Worm (Caenorhabditis elegans) whole organism, L2 larva: ENCODE results near the gene F13D11.4.

Experiments used
- R02D3.7 ChIP-seq: fragments of 150-350 bp; optimal IDR thresholded peaks from 2 replicates; lab custom pipeline; 2014; ENCODE audit warnings: missing biosample characterization, missing genetic modification characterization
- Y55F3AM.14 ChIP-seq: fragments of 200-800 bp; sonication (Bioruptor generic); optimal IDR thresholded peaks from 2 replicates; lab custom pipeline; 2018; ENCODE audit warnings: mild to moderate bottlenecking, missing genetic modification characterization, missing compliant biosample characterization
- aly-2 ChIP-seq: fragments of 150-350 bp; optimal IDR thresholded peaks from 2 replicates; lab custom pipeline; 2014; ENCODE audit warnings: missing biosample characterization, missing genetic modification characterization
- blmp-1 ChIP-seq: sonication (generic microtip); optimal IDR thresholded peaks from 2 replicates; lab custom pipeline; 2017; ENCODE audit warnings: missing genetic modification characterization, mild to moderate bottlenecking, missing compliant biosample characterization, antibody characterized with exemption, moderate library complexity; ENCODE audit not compliant: insufficient read depth
- ceh-82 ChIP-seq: fragments of 150-350 bp; optimal IDR thresholded peaks from 2 replicates; lab custom pipeline; 2014; ENCODE audit warnings: missing biosample characterization, missing genetic modification characterization
- crh-2 ChIP-seq: sonication (generic microtip); optimal IDR thresholded peaks from 2 replicates; lab custom pipeline; 2017; ENCODE audit warnings: missing biosample characterization, missing genetic modification characterization
- dmd-4 ChIP-seq: sonication (generic microtip); optimal IDR thresholded peaks from 2 replicates; lab custom pipeline; 2017; ENCODE audit warnings: missing biosample characterization, missing genetic modification characterization
- elt-1 ChIP-seq: fragments of 150-350 bp; optimal IDR thresholded peaks from 2 replicates; lab custom pipeline; 2014; ENCODE audit warnings: missing biosample characterization, missing genetic modification characterization
- fos-1 ChIP-seq: fragments of 150-350 bp; optimal IDR thresholded peaks from 2 replicates; lab custom pipeline; 2014; ENCODE audit warnings: missing biosample characterization, missing genetic modification characterization
- gmeb-1 ChIP-seq: fragments of 150-350 bp; optimal IDR thresholded peaks from 2 replicates; lab custom pipeline; 2014; ENCODE audit warnings: missing biosample characterization, missing genetic modification characterization
- lin-39 ChIP-seq: fragments of 150-350 bp; optimal IDR thresholded peaks from 2 replicates; lab custom pipeline; 2014; ENCODE audit warnings: missing biosample characterization, missing genetic modification reagents, missing genetic modification characterization
- mab-5 ChIP-seq: fragments of 150-350 bp; optimal IDR thresholded peaks from 2 replicates; lab custom pipeline; 2014; ENCODE audit warnings: missing biosample characterization, missing genetic modification characterization
- nhr-11 ChIP-seq: fragments of 150-350 bp; optimal IDR thresholded peaks from 2 replicates; lab custom pipeline; 2014; ENCODE audit warnings: missing biosample characterization, missing genetic modification characterization
- nhr-12 ChIP-seq: fragments of 150-350 bp; optimal IDR thresholded peaks from 2 replicates; lab custom pipeline; 2014; ENCODE audit warnings: missing biosample characterization, missing genetic modification characterization
- nhr-129 ChIP-seq: fragments of 150-350 bp; optimal IDR thresholded peaks from 2 replicates; lab custom pipeline; 2014; ENCODE audit warnings: missing biosample characterization, missing genetic modification characterization
- nhr-21 ChIP-seq: fragments of 150-350 bp; optimal IDR thresholded peaks from 2 replicates; lab custom pipeline; 2014; ENCODE audit warnings: missing biosample characterization, missing genetic modification characterization
- nhr-23 ChIP-seq: fragments of 150-350 bp; optimal IDR thresholded peaks from 2 replicates; lab custom pipeline; 2014; ENCODE audit warnings: missing biosample characterization, missing genetic modification reagents, missing genetic modification characterization
- nhr-25 ChIP-seq: fragments of 150-350 bp; sonication (generic microtip); optimal IDR thresholded peaks from 3 replicates; lab custom pipeline; 2014; ENCODE audit warnings: missing biosample characterization, missing genetic modification characterization
- peb-1 ChIP-seq: fragments of 150-350 bp; optimal IDR thresholded peaks from 2 replicates; lab custom pipeline; 2014; ENCODE audit warnings: missing biosample characterization, missing genetic modification characterization
- sem-4 ChIP-seq: fragments of 150-350 bp; optimal IDR thresholded peaks from 2 replicates; lab custom pipeline; 2014; ENCODE audit warnings: missing biosample characterization, missing genetic modification reagents, missing genetic modification characterization
- skn-1 ChIP-seq: sonication (generic microtip); optimal IDR thresholded peaks from 2 replicates; lab custom pipeline; 2017; ENCODE audit warnings: missing biosample characterization, missing genetic modification characterization
- sma-3 ChIP-seq: sonication (generic microtip); optimal IDR thresholded peaks from 2 replicates; lab custom pipeline; 2016; ENCODE audit warnings: missing genetic modification reagents, missing genetic modification characterization, missing compliant biosample characterization
- sma-9 ChIP-seq, 2 experiments: fragments of 150-350 bp in 1 of 2; sonication (generic microtip) in 1 of 2; optimal IDR thresholded peaks; 2 replicates each; lab custom pipeline; 2014 to 2016; ENCODE audit warnings: missing genetic modification characterization in 2 of 2, mild to moderate bottlenecking in 1 of 2, missing biosample characterization in 1 of 2, missing compliant biosample characterization in 1 of 2, missing genetic modification reagents in 1 of 2, moderate library complexity in 1 of 2
- unc-55 ChIP-seq: fragments of 150-350 bp; sonication (generic microtip); optimal IDR thresholded peaks from 3 replicates; lab custom pipeline; 2014; ENCODE audit warnings: missing biosample characterization, missing genetic modification reagents, missing genetic modification characterization
- ztf-1 ChIP-seq: fragments of 200-800 bp; sonication (Bioruptor generic); conservative IDR thresholded peaks from 2 replicates; pipeline ENCODE4 v1.3.6; 2022; ENCODE audit warnings: missing genetic modification characterization, missing compliant biosample characterization
- ztf-4 ChIP-seq: fragments of 150-350 bp; optimal IDR thresholded peaks from 2 replicates; lab custom pipeline; 2014; ENCODE audit warnings: missing biosample characterization, missing genetic modification characterization

The F13D11.4 gene

ce11 chrX:5834581-5835481, at the start of gene F13D11.4:
Gene F13D11.4, minus strand, starts transcription at chrX:5834805.
- TF ChIP-seq nhr-25 (tag; lab: Kevin White, UChicago), result peak; percentile 27
- TF ChIP-seq mab-5 (tag; lab: Kevin White, UChicago), result no peak
- TF ChIP-seq nhr-21 (tag; lab: Kevin White, UChicago), result peak; percentile 58
- peak; percentile 25 for TF ChIP-seq blmp-1 (tag; lab: Kevin White, UChicago)
- TF ChIP-seq sma-3 (GFP tag; lab: Kevin White, UChicago), result peak; percentile 51
- TF ChIP-seq sma-9 (GFP tag; optimal IDR thresholded peaks at IDR 0.05; lab: Kevin White, UChicago), result peak; percentile 38
- TF ChIP-seq sma-9 (tag; optimal IDR thresholded peaks at IDR 0.05; lab: Kevin White, UChicago), result no peak

- no peak for TF ChIP-seq R02D3.7
- TF ChIP-seq peb-1, result no peak
- TF ChIP-seq ceh-82 (tag; lab: Kevin White, UChicago), result no peak
- no peak for TF ChIP-seq nhr-23 (tag; lab: Kevin White, UChicago)
- no peak for TF ChIP-seq nhr-12
- TF ChIP-seq ztf-4 (tag; lab: Kevin White, UChicago), result no peak
- no peak for TF ChIP-seq nhr-25 (tag; lab: Kevin White, UChicago)
Measured at ce11 chrX:5877039-5877438, 42.4 kb upstream of the F13D11.4 start.

ce11 chrX:5875567-5875966, 41.0 kb upstream of the F13D11.4 start, which contains the start of gene F49E10.4:
Gene F49E10.4, plus strand, starts transcription at chrX:5875867.
- TF ChIP-seq unc-55 (GFP tag; lab: Kevin White, UChicago) (peak; percentile 60), sem-4 (tag; lab: Kevin White, UChicago) (no peak), skn-1 (tag; lab: Kevin White, UChicago) (no peak), nhr-11 (tag; lab: Kevin White, UChicago) (no peak), dmd-4 (tag; lab: Kevin White, UChicago) (no peak), nhr-129 (tag; lab: Kevin White, UChicago) (no peak)
- TF ChIP-seq, all 48 proteins: peak for 1

ce11 chrX:5872153-5872552, 37.5 kb upstream of the F13D11.4 start:
- TF ChIP-seq lin-39 (no peak), dmd-4 (tag; lab: Kevin White, UChicago) (no peak), gmeb-1 (tag; lab: Kevin White, UChicago) (no peak)

ce11 chrX:5869603-5870002, 35.0 kb upstream of the F13D11.4 start:
- TF ChIP-seq aly-2 (tag; lab: Kevin White, UChicago) (no peak), crh-2 (no peak), nhr-129 (tag; lab: Kevin White, UChicago) (peak; percentile 1)

ce11 chrX:5868030-5868429, 33.4 kb upstream of the F13D11.4 start:
- no peak for TF ChIP-seq ztf-1
- no peak for TF ChIP-seq elt-1
- no peak for TF ChIP-seq R02D3.7
- no peak for TF ChIP-seq nhr-25 (tag; lab: Kevin White, UChicago)

ce11 chrX:5862408-5862807, 27.8 kb upstream of the F13D11.4 start, which contains the start of gene ctbp-1:
Gene ctbp-1, plus strand, starts transcription at chrX:5862708.
- TF ChIP-seq ceh-82 (tag; lab: Kevin White, UChicago) (no peak), aly-2 (tag; lab: Kevin White, UChicago) (no peak), nhr-25 (tag; lab: Kevin White, UChicago) (no peak), lin-39 (no peak), sma-3 (GFP tag; lab: Kevin White, UChicago) (no peak), fos-1 (tag; lab: Kevin White, UChicago) (no peak), crh-2 (no peak), gmeb-1 (tag; lab: Kevin White, UChicago) (no peak), Y55F3AM.14 (GFP tag; lab: Kevin White, UChicago) (no peak)
